Fruit fly (Drosophila melanogaster) whole organism, pupa: ENCODE measurements around the gene Cpr76Bc.

Experiments
- CG10348 ChIP-seq: fragments of 200-800 bp; sonication (Bioruptor generic); IDR thresholded peaks from 2 replicates; pipeline ENCODE4 v1.3.6; 2022; ENCODE audit warnings: missing biosample characterization, missing genetic modification characterization
- CG12605 ChIP-seq: fragments of 200-800 bp; sonication (Bioruptor generic); IDR thresholded peaks from 2 replicates; pipeline ENCODE4 v1.3.6; 2022; ENCODE audit warnings: missing biosample characterization, missing genetic modification characterization
- CG13204 ChIP-seq: fragments of 200-800 bp; sonication (Bioruptor generic); optimal IDR thresholded peaks from 2 replicates; lab custom pipeline; 2018; ENCODE audit warnings: missing biosample characterization, mild to moderate bottlenecking, missing genetic modification characterization, moderate library complexity
- CG14655 ChIP-seq: fragments of 200-800 bp; sonication (Bioruptor generic); optimal IDR thresholded peaks from 3 replicates; lab custom pipeline; 2017; ENCODE audit warnings: mild to moderate bottlenecking, missing biosample characterization, missing genetic modification reagents, missing genetic modification characterization
- CG15710 ChIP-seq: fragments of 200-800 bp; sonication (Bioruptor generic); optimal IDR thresholded peaks from 2 replicates; lab custom pipeline; 2018; ENCODE audit warnings: missing biosample characterization, mild to moderate bottlenecking, missing genetic modification characterization, moderate library complexity
- CG17806 ChIP-seq: fragments of 200-800 bp; sonication (Bioruptor generic); optimal IDR thresholded peaks from 2 replicates; lab custom pipeline; 2018; ENCODE audit warnings: missing biosample characterization, mild to moderate bottlenecking, missing genetic modification characterization, moderate library complexity
- CG32121 ChIP-seq: fragments of 200-800 bp; sonication (Bioruptor generic); IDR thresholded peaks from 2 replicates; pipeline ENCODE4 v1.3.6; 2022; ENCODE audit warnings: missing biosample characterization, missing genetic modification characterization
- CG34367 ChIP-seq: fragments of 200-800 bp; sonication (Bioruptor generic); optimal IDR thresholded peaks from 2 replicates; lab custom pipeline; 2018; ENCODE audit warnings: missing biosample characterization, mild to moderate bottlenecking, missing genetic modification characterization
- CG4496 ChIP-seq: fragments of 200-800 bp; sonication (Bioruptor generic); IDR thresholded peaks from 3 replicates; pipeline ENCODE4 v1.3.6; 2022; ENCODE audit warnings: missing biosample characterization, missing genetic modification characterization
- CG8159 ChIP-seq: fragments of 200-800 bp; sonication (Bioruptor generic); optimal IDR thresholded peaks from 3 replicates; lab custom pipeline; 2018; ENCODE audit warnings: missing biosample characterization, mild to moderate bottlenecking, missing genetic modification characterization, moderate library complexity
- CG8301 ChIP-seq: fragments of 200-800 bp; sonication (Bioruptor generic); optimal IDR thresholded peaks from 2 replicates; lab custom pipeline; 2018; ENCODE audit warnings: missing biosample characterization, mild to moderate bottlenecking, missing genetic modification characterization
- CG9948 ChIP-seq: fragments of 200-800 bp; sonication (Bioruptor generic); optimal IDR thresholded peaks from 2 replicates; lab custom pipeline; 2018; ENCODE audit warnings: missing biosample characterization, mild to moderate bottlenecking, missing genetic modification characterization, moderate library complexity
- D1 ChIP-seq: fragments of 200-800 bp; sonication (Bioruptor generic); optimal IDR thresholded peaks from 2 replicates; lab custom pipeline; 2018; ENCODE audit warnings: missing biosample characterization, mild to moderate bottlenecking, missing genetic modification characterization, moderate library complexity
- EcR ChIP-seq: fragments of 200-800 bp; sonication (Bioruptor generic); optimal IDR thresholded peaks from 3 replicates; lab custom pipeline; 2019; ENCODE audit warnings: missing biosample characterization, missing genetic modification characterization, mild to moderate bottlenecking, moderate library complexity, missing genetic modification reagents
- Ets98B ChIP-seq: fragments of 200-800 bp; sonication (Bioruptor generic); IDR thresholded peaks from 2 replicates; pipeline ENCODE4 v1.3.6; 2022; ENCODE audit warnings: missing biosample characterization, missing genetic modification characterization
- Pif1A ChIP-seq: fragments of 200-800 bp; sonication (Bioruptor generic); optimal IDR thresholded peaks from 3 replicates; lab custom pipeline; 2016; ENCODE audit warnings: missing biosample characterization, missing genetic modification characterization
- Pif1B ChIP-seq: fragments of 200-800 bp; sonication (Bioruptor generic); optimal IDR thresholded peaks from 3 replicates; lab custom pipeline; 2016; ENCODE audit warnings: missing biosample characterization, missing genetic modification characterization
- Snoo ChIP-seq: fragments of 200-800 bp; sonication (Bioruptor generic); optimal IDR thresholded peaks from 3 replicates; lab custom pipeline; 2017; ENCODE audit warnings: missing biosample characterization, mild to moderate bottlenecking, missing genetic modification characterization, inconsistent platforms
- fd96Ca ChIP-seq: fragments of 200-800 bp; sonication (Bioruptor generic); IDR thresholded peaks from 3 replicates; pipeline ENCODE4 v1.3.6; 2022; ENCODE audit warnings: missing biosample characterization, missing genetic modification characterization
- gl ChIP-seq: fragments of 200-800 bp; sonication (Bioruptor generic); optimal IDR thresholded peaks from 2 replicates; lab custom pipeline; 2018; ENCODE audit warnings: missing biosample characterization, mild to moderate bottlenecking, missing genetic modification characterization
- rn ChIP-seq: fragments of 200-800 bp; sonication (Bioruptor generic); IDR thresholded peaks from 2 replicates; pipeline ENCODE4 v1.3.6; 2022; ENCODE audit warnings: missing biosample characterization, missing genetic modification characterization

Cpr76Bc gene

dm6 chr3L:19557996-19558375, 37.2 kb downstream of the Cpr76Bc start:
- TF ChIP-seq CG8159 (no peak), CG32121 (no peak), Snoo (tag; lab: Kevin White, UChicago) (no peak), CG9948 (tag; lab: Kevin White, UChicago) (no peak), CG14655 (no peak), CG12605 (GFP tag; lab: Robert Waterston, UW) (no peak), CG34367 (tag; lab: Kevin White, UChicago) (no peak), CG8301 (tag; lab: Kevin White, UChicago) (no peak), CG10348 (GFP tag; lab: Robert Waterston, UW) (no peak), EcR (GFP tag; lab: Kevin White, UChicago) (peak; percentile 59), CG15710 (tag; lab: Kevin White, UChicago) (no peak), Ets98B (no peak; the same call in 1 of the 2 replicates), fd96Ca (GFP tag; lab: Robert Waterston, UW) (no peak), gl (tag; lab: Kevin White, UChicago) (no peak), Pif1B (GFP tag; lab: Kevin White, UChicago) (no peak), Pif1A (GFP tag; lab: Kevin White, UChicago) (no peak), CG17806 (tag; lab: Kevin White, UChicago) (no peak), CG4496 (GFP tag; lab: Robert Waterston, UW) (peak; percentile 9; the same call in 1 of the 3 replicates)

dm6 chr3L:19558674-19559073, 37.9 kb downstream of the Cpr76Bc start:
- TF ChIP-seq CG34367 (tag; lab: Kevin White, UChicago) (no peak), CG32121 (no peak)

- TF ChIP-seq Pif1A (GFP tag; lab: Kevin White, UChicago) (no peak), CG10348 (GFP tag; lab: Robert Waterston, UW) (no peak), CG15710 (tag; lab: Kevin White, UChicago) (no peak), CG8159 (no peak)
These were observed 38.4 kb downstream of the Cpr76Bc start for dm6 chr3L:19559171-19559570.

dm6 chr3L:19560005-19560694, 39.4 kb downstream of the Cpr76Bc start:
- TF ChIP-seq EcR (GFP tag; lab: Kevin White, UChicago) (peak; percentile 67), CG15710 (tag; lab: Kevin White, UChicago) (no peak)

- peak; percentile 99 for TF ChIP-seq CG9948 (tag; lab: Kevin White, UChicago)
- TF ChIP-seq Ets98B = peak; percentile 99
- peak; percentile 99 for TF ChIP-seq CG15710 (tag; lab: Kevin White, UChicago)
- peak; percentile 99 for TF ChIP-seq Snoo (tag; lab: Kevin White, UChicago)
- peak; percentile 95 for TF ChIP-seq rn (GFP tag; lab: Robert Waterston, UW)
- peak; percentile 74 for TF ChIP-seq EcR (GFP tag; lab: Kevin White, UChicago)
- TF ChIP-seq CG34367 (tag; lab: Kevin White, UChicago) = peak; percentile 98
- peak; percentile 99 for TF ChIP-seq CG17806 (tag; lab: Kevin White, UChicago)
- peak; percentile 98 for TF ChIP-seq CG8301 (tag; lab: Kevin White, UChicago)
- TF ChIP-seq Pif1B (GFP tag; lab: Kevin White, UChicago) = peak; percentile 97
- TF ChIP-seq fd96Ca (GFP tag; lab: Robert Waterston, UW) = peak; percentile 98
- TF ChIP-seq Pif1A (GFP tag; lab: Kevin White, UChicago) = peak; percentile 99
- peak; percentile 99 for TF ChIP-seq CG4496 (GFP tag; lab: Robert Waterston, UW)
- TF ChIP-seq CG32121 = peak; percentile 99
- TF ChIP-seq CG13204 = peak; percentile 98
- peak; percentile 99 for TF ChIP-seq CG8159
- peak; percentile 98 for TF ChIP-seq CG12605 (GFP tag; lab: Robert Waterston, UW)
- TF ChIP-seq D1 (tag; lab: Kevin White, UChicago) = peak; percentile 96
- TF ChIP-seq CG10348 (GFP tag; lab: Robert Waterston, UW) = peak; percentile 93
- TF ChIP-seq CG14655 = peak; percentile 98
- TF ChIP-seq gl (tag; lab: Kevin White, UChicago) = peak; percentile 97
These were observed 40.0 kb downstream of the Cpr76Bc start for dm6 chr3L:19560695-19561246.

dm6 chr3L:19561745-19562144, 41.0 kb downstream of the Cpr76Bc start:
- peak; percentile 19; the same call in 1 of the 2 replicates for TF ChIP-seq CG10348 (GFP tag; lab: Robert Waterston, UW)
- peak; percentile 84 for TF ChIP-seq CG32121
- TF ChIP-seq Pif1B (GFP tag; lab: Kevin White, UChicago) = peak; percentile 48
- peak; percentile 60 for TF ChIP-seq CG34367 (tag; lab: Kevin White, UChicago)
- TF ChIP-seq CG15710 (tag; lab: Kevin White, UChicago) = peak; percentile 66
- TF ChIP-seq CG13204 = no peak
- peak; percentile 79 for TF ChIP-seq Snoo (tag; lab: Kevin White, UChicago)
- TF ChIP-seq CG12605 (GFP tag; lab: Robert Waterston, UW) = peak; percentile 68
- TF ChIP-seq CG8159 = peak; percentile 74
- no peak for TF ChIP-seq EcR (GFP tag; lab: Kevin White, UChicago)
- no peak for TF ChIP-seq gl (tag; lab: Kevin White, UChicago)
- TF ChIP-seq CG4496 (GFP tag; lab: Robert Waterston, UW) = peak; percentile 78; the same call in 2 of the 3 replicates
- peak; percentile 78 for TF ChIP-seq CG17806 (tag; lab: Kevin White, UChicago)
- TF ChIP-seq D1 (tag; lab: Kevin White, UChicago) = peak; percentile 75
- no peak for TF ChIP-seq rn (GFP tag; lab: Robert Waterston, UW)
- TF ChIP-seq fd96Ca (GFP tag; lab: Robert Waterston, UW) = no peak
- peak; percentile 71 for TF ChIP-seq CG14655
- peak; percentile 67 for TF ChIP-seq Pif1A (GFP tag; lab: Kevin White, UChicago)
- peak; percentile 73; the same call in 1 of the 2 replicates for TF ChIP-seq Ets98B
- peak; percentile 83 for TF ChIP-seq CG9948 (tag; lab: Kevin White, UChicago)
- TF ChIP-seq CG8301 (tag; lab: Kevin White, UChicago) = peak; percentile 79
